Fruit fly (Drosophila melanogaster): ENCODE measurements around the gene Mitofilin.

Mitofilin gene

DNA sequence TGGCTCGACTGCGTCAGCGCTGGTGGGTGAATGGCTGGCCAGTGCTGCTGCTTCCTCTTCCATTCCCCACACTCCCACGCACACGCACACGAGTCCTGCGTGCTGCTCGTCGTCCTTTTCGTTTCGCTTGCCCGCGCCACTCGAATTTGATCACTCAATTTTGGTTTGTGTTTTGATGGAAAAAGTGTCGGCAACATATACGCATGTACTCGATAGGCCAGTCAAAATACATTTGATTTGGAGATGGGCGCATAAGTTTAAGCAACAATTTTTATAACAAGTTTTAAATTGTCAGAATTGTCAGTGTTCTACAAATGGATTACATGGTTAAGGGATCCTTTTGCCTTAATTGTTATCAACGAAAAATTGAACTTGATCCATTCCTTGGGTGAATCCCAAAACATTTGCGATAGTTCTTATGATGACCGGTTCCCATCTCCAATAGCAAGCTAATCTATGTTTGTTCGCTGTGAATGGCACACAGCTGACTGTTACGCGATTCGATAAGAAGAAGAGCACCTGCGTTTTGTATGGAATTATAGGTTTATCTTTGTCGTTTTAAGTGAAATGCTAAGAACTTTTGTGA, at the start of gene Mitofilin, which contains the start of gene mRpL35 (continued):
- TF ChIP-seq Xbp1 (GFP tag; optimal IDR thresholded peaks at IDR 0.05), result peak; percentile 56
- TF ChIP-seq Med (GFP tag), result peak; percentile 76
- peak; percentile 8 for TF ChIP-seq CG16815 (GFP tag; optimal IDR thresholded peaks at IDR 0.05)
- TF ChIP-seq Atf-2 (GFP tag; optimal IDR thresholded peaks at IDR 0.05), result peak; percentile 50
- TF ChIP-seq unc-4 (GFP tag; IDR thresholded peaks at IDR 0.05; ENCODE audit: partially characterized antibody), result peak; percentile 62
- TF ChIP-seq CG9817 (tag; optimal IDR thresholded peaks at IDR 0.05), result peak; percentile 52
- peak; percentile 1 for TF ChIP-seq CG13123 (GFP tag; optimal IDR thresholded peaks at IDR 0.05)
- TF ChIP-seq Rfx (GFP tag; IDR thresholded peaks at IDR 0.05), result peak; percentile 43; the same call in 1 of the 2 replicates
- peak; percentile 46 for TF ChIP-seq Ets97D (GFP tag; optimal IDR thresholded peaks at IDR 0.05)
- no peak for TF ChIP-seq CG11560 (tag; IDR thresholded peaks at IDR 0.05)
- peak; percentile 47 for TF ChIP-seq shn (GFP tag; optimal IDR thresholded peaks at IDR 0.05)
- TF ChIP-seq inv (GFP tag; IDR thresholded peaks at IDR 0.05; ENCODE audit: partially characterized antibody), result peak; percentile 46
- TF ChIP-seq CG12104 (GFP tag; optimal IDR thresholded peaks at IDR 0.05), result peak; percentile 11
- TF ChIP-seq fd3F (GFP tag; optimal IDR thresholded peaks at IDR 0.05), result no peak
- TF ChIP-seq emc (GFP tag; optimal IDR thresholded peaks at IDR 0.05), result no peak
- peak; percentile 57 for TF ChIP-seq CG7786 (GFP tag; optimal IDR thresholded peaks at IDR 0.05)
- TF ChIP-seq Ssrp (tag; optimal IDR thresholded peaks at IDR 0.05), result peak; percentile 10
- TF ChIP-seq CG30403 (GFP tag; optimal IDR thresholded peaks at IDR 0.05), result peak; percentile 63
- TF ChIP-seq Dip3 (GFP tag; optimal IDR thresholded peaks at IDR 0.05), result peak; percentile 62
- peak; percentile 28 for TF ChIP-seq Meics (GFP tag; optimal IDR thresholded peaks at IDR 0.05)
- TF ChIP-seq Deaf1 (tag; optimal IDR thresholded peaks at IDR 0.05), result peak; percentile 40
- TF ChIP-seq amos (GFP tag; IDR thresholded peaks at IDR 0.05; ENCODE audit: partially characterized antibody), result peak; percentile 66
- TF ChIP-seq cas (GFP tag; IDR thresholded peaks at IDR 0.05), result no peak
- TF ChIP-seq CG7928 (GFP tag; optimal IDR thresholded peaks at IDR 0.05), result no peak
- peak; percentile 83 for TF ChIP-seq row (GFP tag; IDR thresholded peaks at IDR 0.05)
- peak; percentile 69 for TF ChIP-seq CG2120 (GFP tag; optimal IDR thresholded peaks at IDR 0.05)
- peak; percentile 89 for TF ChIP-seq BEAF-32 (GFP tag; optimal IDR thresholded peaks at IDR 0.05)
- TF ChIP-seq crp (GFP tag; optimal IDR thresholded peaks at IDR 0.05), result peak; percentile 47 to 93
- peak; percentile 52 for TF ChIP-seq lilli (GFP tag; optimal IDR thresholded peaks at IDR 0.05)
- TF ChIP-seq mirr (GFP tag; optimal IDR thresholded peaks at IDR 0.05), result no peak
- peak; percentile 54 for TF ChIP-seq pho (GFP tag; optimal IDR thresholded peaks at IDR 0.05)
- peak; percentile 38 for TF ChIP-seq CG1603 (tag; optimal IDR thresholded peaks at IDR 0.05)
- peak; percentile 16 for TF ChIP-seq zen (tag; optimal IDR thresholded peaks at IDR 0.05)
- TF ChIP-seq Nf-YC (tag; optimal IDR thresholded peaks at IDR 0.05), result peak; percentile 48
- peak; percentile 19; the same call in 1 of the 2 replicates for TF ChIP-seq CG8765 (GFP tag; IDR thresholded peaks at IDR 0.05)
- TF ChIP-seq CG12942 (GFP tag; optimal IDR thresholded peaks at IDR 0.05), result peak; percentile 4
- TF ChIP-seq knrl (GFP tag; IDR thresholded peaks at IDR 0.05; ENCODE audit: partially characterized antibody), result peak; percentile 66; the same call in 2 of the 3 replicates
- no peak for TF ChIP-seq CG43689 (GFP tag; IDR thresholded peaks at IDR 0.05)
- TF ChIP-seq fd96Cb (tag; optimal IDR thresholded peaks at IDR 0.05), result no peak
- peak in 1 of 2 experiments; percentile 29 for TF ChIP-seq Hr51 (GFP tag; optimal IDR thresholded peaks at IDR 0.05)
- TF ChIP-seq Side (GFP tag; optimal IDR thresholded peaks at IDR 0.05), result peak; percentile 32
- TF ChIP-seq CG30020 (tag; optimal IDR thresholded peaks at IDR 0.05), result peak; percentile 17
- peak; percentile 54 for TF ChIP-seq sna (GFP tag; IDR thresholded peaks at IDR 0.05; ENCODE audit: partially characterized antibody)
- TF ChIP-seq jumu (GFP tag; optimal IDR thresholded peaks at IDR 0.05), result peak; percentile 60
- TF ChIP-seq sens (GFP tag), result peak; percentile 87
- peak; percentile 36 for TF ChIP-seq CG10267 (tag; optimal IDR thresholded peaks at IDR 0.05)
- TF ChIP-seq CG9609 (GFP tag; optimal IDR thresholded peaks at IDR 0.05), result peak; percentile 68
- peak; percentile 35; the same call in 1 of the 2 replicates for TF ChIP-seq lmd (GFP tag; IDR thresholded peaks at IDR 0.05)
- peak; percentile 32 for TF ChIP-seq CG2712 (tag; optimal IDR thresholded peaks at IDR 0.05)

Data from whole organism, embryonic.